Fruit fly (Drosophila melanogaster): Measurements from ENCODE around the gene Smr.

dm6 chrX:12699095-12699750, 43.2 kb downstream of the Smr start:
- TF ChIP-seq psq (optimal IDR thresholded peaks at IDR 0.05), result no peak
- no peak for TF ChIP-seq CG8478 (optimal IDR thresholded peaks at IDR 0.05)
- no peak for TF ChIP-seq EcR (GFP tag; optimal IDR thresholded peaks at IDR 0.05)
- no peak for TF ChIP-seq pan (optimal IDR thresholded peaks at IDR 0.05)
